Worm (Caenorhabditis elegans): ENCODE measurements around the gene hint-3.
A peak's percentile ranks its signal among the peaks of the same experiment; 100 is the strongest.

hint-3 gene

DNA sequence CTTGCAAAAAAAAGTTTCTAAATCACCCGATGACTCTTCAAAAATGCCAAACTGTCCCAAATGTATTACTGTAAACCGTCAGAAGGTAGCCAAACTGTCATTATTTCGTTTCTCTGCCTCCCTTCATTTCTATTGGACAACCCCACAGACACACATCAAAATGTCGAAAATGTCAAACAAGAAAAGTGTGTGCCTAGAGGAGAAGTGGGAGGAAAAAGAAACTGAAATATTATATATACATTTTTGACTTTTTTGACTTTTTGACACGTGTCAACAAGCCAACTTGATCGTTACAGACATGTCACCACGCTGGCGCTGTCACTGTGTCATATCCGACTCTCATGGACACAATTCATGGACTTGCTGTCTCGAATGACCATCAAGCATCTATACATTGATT lies 10.6 kb upstream of the hint-3 start:
- TF ChIP-seq vab-7 (GFP tag; IDR thresholded peaks at IDR 0.05) (no peak), rbr-2 (tag; optimal IDR thresholded peaks at IDR 0.05) (no peak), lim-7 (GFP tag; IDR thresholded peaks at IDR 0.05) (no peak), nhr-6 (tag; optimal IDR thresholded peaks at IDR 0.05) (no peak), daf-16 (GFP tag; optimal IDR thresholded peaks at IDR 0.05) (peak in 1 of 2 experiments; percentile 15), daf-16 (tag; optimal IDR thresholded peaks at IDR 0.05) (no peak), daf-12 (tag; optimal IDR thresholded peaks at IDR 0.05) (no peak), ceh-82 (tag; optimal IDR thresholded peaks at IDR 0.05) (no peak), lin-39 (tag; optimal IDR thresholded peaks at IDR 0.05) (no peak), ceh-44 (GFP tag; IDR thresholded peaks at IDR 0.05) (no peak), skn-1 (tag; optimal IDR thresholded peaks at IDR 0.05) (no peak), tra-1 (GFP tag; IDR thresholded peaks at IDR 0.05) (peak; percentile 46; the same call in 1 of the 2 replicates), lir-3 (tag; optimal IDR thresholded peaks at IDR 0.05) (no peak), lin-15B (tag; optimal IDR thresholded peaks at IDR 0.05) (no peak), nhr-237 (tag; optimal IDR thresholded peaks at IDR 0.05) (no peak), mdt-29 (GFP tag; IDR thresholded peaks at IDR 0.05) (no peak), dmd-6 (GFP tag; IDR thresholded peaks at IDR 0.05) (peak; percentile 56), jun-1 (tag; optimal IDR thresholded peaks at IDR 0.05) (no peak), spr-1 (tag; optimal IDR thresholded peaks at IDR 0.05) (no peak), T20F7.1 (GFP tag; optimal IDR thresholded peaks at IDR 0.05) (no peak), zfp-2 (tag; optimal IDR thresholded peaks at IDR 0.05) (no peak), mep-1 (tag; optimal IDR thresholded peaks at IDR 0.05) (no peak), hlh-11 (tag; optimal IDR thresholded peaks at IDR 0.05) (peak; percentile 23), dmd-9 (GFP tag; IDR thresholded peaks at IDR 0.05) (no peak), hlh-30 (tag; optimal IDR thresholded peaks at IDR 0.05; ENCODE audit: insufficient read depth) (no peak), duxl-1 (tag; optimal IDR thresholded peaks at IDR 0.05; ENCODE audit: poor library complexity) (no peak)

- TF ChIP-seq ceh-62 (tag; optimal IDR thresholded peaks at IDR 0.05) (no peak), nhr-25 (tag; optimal IDR thresholded peaks at IDR 0.05; ENCODE audit: borderline replicate concordance, insufficient read depth) (no peak), duxl-1 (tag; optimal IDR thresholded peaks at IDR 0.05; ENCODE audit: poor library complexity) (no peak), ama-1 (optimal IDR thresholded peaks at IDR 0.05) (no peak), lin-29 (GFP tag; IDR thresholded peaks at IDR 0.05) (no peak), arid-1 (GFP tag; conservative IDR thresholded peaks at IDR 0.05) (no peak), daf-12 (tag; optimal IDR thresholded peaks at IDR 0.05) (no peak), lsy-2 (tag; optimal IDR thresholded peaks at IDR 0.05) (no peak), daf-8 (GFP tag; IDR thresholded peaks at IDR 0.05) (no peak), set-16 (GFP tag; IDR thresholded peaks at IDR 0.05) (no peak), nhr-111 (GFP tag; optimal IDR thresholded peaks at IDR 0.05) (no peak), sdz-12 (GFP tag; optimal IDR thresholded peaks at IDR 0.05) (no peak), lin-13 (GFP tag; optimal IDR thresholded peaks at IDR 0.05) (no peak), T20F7.1 (GFP tag; optimal IDR thresholded peaks at IDR 0.05) (no peak), lin-39 (tag; optimal IDR thresholded peaks at IDR 0.05) (no peak)
These were observed 5.7 kb upstream of the hint-3 start, which contains the start of gene T05B11.4 for ce11 chrV:7754557-7754956. Gene T05B11.4, minus strand, starts transcription at chrV:7754657.

ce11 chrV:7755991-7756390 lies 4.3 kb upstream of the hint-3 start:
- TF ChIP-seq daf-16 (GFP tag; optimal IDR thresholded peaks at IDR 0.05): no peak
- TF ChIP-seq daf-16 (tag; optimal IDR thresholded peaks at IDR 0.05): peak; percentile 56
- TF ChIP-seq pqm-1 (tag; optimal IDR thresholded peaks at IDR 0.05): peak; percentile 38
- TF ChIP-seq unc-39 (tag; optimal IDR thresholded peaks at IDR 0.05): no peak
- TF ChIP-seq daf-12 (tag; optimal IDR thresholded peaks at IDR 0.05): no peak
- no peak for TF ChIP-seq nhr-41 (GFP tag; IDR thresholded peaks at IDR 0.05)
- TF ChIP-seq mes-2 (tag; optimal IDR thresholded peaks at IDR 0.05; ENCODE audit: poor library complexity, severe bottlenecking): no peak
- no peak for TF ChIP-seq F44E2.7 (GFP tag; IDR thresholded peaks at IDR 0.05)
